Fruit fly (Drosophila melanogaster): ENCODE results near the gene CG6495.

The CG6495 gene

DNA sequence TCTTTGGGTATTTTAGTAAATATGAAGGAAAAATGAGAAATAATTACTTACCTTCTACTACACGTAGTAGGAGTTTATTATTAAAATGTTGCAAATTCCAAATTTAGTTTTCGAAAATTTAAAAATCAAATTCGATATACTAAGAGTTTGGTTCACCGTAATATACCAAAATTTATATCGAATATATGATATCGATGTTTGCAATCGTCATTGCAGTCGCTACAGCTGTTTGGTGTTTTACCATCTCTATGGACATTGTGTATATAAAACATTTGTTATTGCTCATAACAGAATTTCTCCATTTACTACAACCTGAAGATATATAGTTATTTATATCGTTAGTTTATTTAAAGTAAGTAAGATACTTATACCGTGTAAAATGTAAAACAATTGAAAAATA lies 32.2 kb upstream of the CG6495 start, which contains the start of gene CG6443 (continued):
- TF ChIP-seq CG14710 (tag; optimal IDR thresholded peaks at IDR 0.05) (peak; percentile 19), CG17361 (GFP tag; IDR thresholded peaks at IDR 0.05) (no peak), Bteb2 (GFP tag; optimal IDR thresholded peaks at IDR 0.05) (no peak), CG2116 (GFP tag; optimal IDR thresholded peaks at IDR 0.05) (peak; percentile 73), CG14860 (GFP tag; IDR thresholded peaks at IDR 0.05; ENCODE audit: partially characterized antibody) (peak; percentile 67), YL-1 (GFP tag; optimal IDR thresholded peaks at IDR 0.05) (peak; percentile 3), CG2712 (tag; optimal IDR thresholded peaks at IDR 0.05) (peak; percentile 40), bcd (GFP tag; optimal IDR thresholded peaks at IDR 0.05) (no peak), zen2 (GFP tag; IDR thresholded peaks at IDR 0.05; ENCODE audit: partially characterized antibody) (peak; percentile 8; the same call in 1 of the 3 replicates), gfzf (GFP tag; optimal IDR thresholded peaks at IDR 0.05) (peak; percentile 15), CG12659 (GFP tag; optimal IDR thresholded peaks at IDR 0.05) (peak; percentile 56), Myb (GFP tag; optimal IDR thresholded peaks at IDR 0.05) (peak; percentile 58), Dp (GFP tag; optimal IDR thresholded peaks at IDR 0.05) (peak; percentile 86), Ets97D (GFP tag; optimal IDR thresholded peaks at IDR 0.05) (peak; percentile 31), vnd (GFP tag; IDR thresholded peaks at IDR 0.05; ENCODE audit: partially characterized antibody) (peak; percentile 58; the same call in 1 of the 3 replicates), CG2129 (GFP tag; IDR thresholded peaks at IDR 0.05; ENCODE audit: partially characterized antibody) (peak; percentile 39; the same call in 1 of the 2 replicates), unc-4 (GFP tag; IDR thresholded peaks at IDR 0.05; ENCODE audit: partially characterized antibody) (peak; percentile 84), pb (GFP tag; optimal IDR thresholded peaks at IDR 0.05) (no peak), CG13287 (GFP tag; IDR thresholded peaks at IDR 0.05; ENCODE audit: partially characterized antibody) (peak; percentile 90), stwl (tag; optimal IDR thresholded peaks at IDR 0.05) (peak; percentile 89), Opbp (GFP tag; IDR thresholded peaks at IDR 0.05; ENCODE audit: partially characterized antibody) (peak; percentile 75; the same call in 2 of the 3 replicates), MESR4 (GFP tag; optimal IDR thresholded peaks at IDR 0.05) (peak; percentile 30), CG4617 (GFP tag; optimal IDR thresholded peaks at IDR 0.05; ENCODE audit: borderline replicate concordance) (peak; percentile 11), Sry-δ (GFP tag; optimal IDR thresholded peaks at IDR 0.05) (peak; percentile 90), nerfin-2 (GFP tag; IDR thresholded peaks at IDR 0.05; ENCODE audit: partially characterized antibody) (peak; percentile 75), fru (optimal IDR thresholded peaks at IDR 0.05) (no peak), hb (GFP tag; IDR thresholded peaks at IDR 0.05; ENCODE audit: partially characterized antibody) (0 out of 3 replicates have a peak, but pooled peaks have one; percentile 20), hbn (GFP tag; IDR thresholded peaks at IDR 0.05; ENCODE audit: partially characterized antibody) (peak; percentile 80), CG34224 (GFP tag; IDR thresholded peaks at IDR 0.05; ENCODE audit: partially characterized antibody) (peak; percentile 87), Dll (GFP tag; IDR thresholded peaks at IDR 0.05; ENCODE audit: partially characterized antibody) (peak; percentile 89), E2f2 (GFP tag; IDR thresholded peaks at IDR 0.05) (peak; percentile 89), luna (GFP tag; optimal IDR thresholded peaks at IDR 0.05) (no peak), Bgb (GFP tag; IDR thresholded peaks at IDR 0.05; ENCODE audit: partially characterized antibody) (peak; percentile 75)

DNA sequence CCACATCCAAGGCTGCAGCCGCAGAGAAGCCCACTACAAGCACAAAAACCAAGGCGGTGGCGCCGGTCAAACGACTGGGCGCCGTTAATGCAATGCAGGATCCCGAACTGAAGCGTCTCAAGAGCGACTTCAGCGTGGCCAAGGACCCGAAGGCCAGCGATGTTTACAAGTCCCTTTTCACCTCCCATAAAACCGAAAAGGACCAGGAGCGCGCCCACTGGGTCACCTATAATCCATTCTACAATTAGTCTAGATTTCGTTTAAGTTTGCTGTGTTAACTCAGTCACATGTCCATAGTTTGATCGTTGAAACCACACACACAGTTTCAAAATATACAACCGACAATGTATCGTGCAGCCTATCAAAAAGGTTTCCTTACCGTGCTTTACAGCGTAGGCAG lies 31.0 kb upstream of the CG6495 start, which contains the start of gene CG17118:
Gene CG17118, plus strand, starts transcription at position 301 of the 400 bp plus-strand sequence.
- no peak for TF ChIP-seq CG6175 (GFP tag; IDR thresholded peaks at IDR 0.05)
- TF ChIP-seq jumu (GFP tag; optimal IDR thresholded peaks at IDR 0.05): no peak
- TF ChIP-seq dysf (GFP tag; IDR thresholded peaks at IDR 0.05): no peak
- TF ChIP-seq Atf3 (GFP tag; optimal IDR thresholded peaks at IDR 0.05): no peak
- TF ChIP-seq CG4854 (GFP tag; optimal IDR thresholded peaks at IDR 0.05): no peak
- no peak for TF ChIP-seq CG11085 (GFP tag; IDR thresholded peaks at IDR 0.05)
- TF ChIP-seq chinmo (GFP tag; IDR thresholded peaks at IDR 0.05; ENCODE audit: partially characterized antibody): no peak
- no peak for TF ChIP-seq Abd-B (GFP tag; optimal IDR thresholded peaks at IDR 0.05)
- TF ChIP-seq dimm (GFP tag; IDR thresholded peaks at IDR 0.05): no peak
- no peak for TF ChIP-seq ssp (GFP tag; IDR thresholded peaks at IDR 0.05)
- TF ChIP-seq Hr39 (optimal IDR thresholded peaks at IDR 0.05): no peak
- TF ChIP-seq Dref (GFP tag; IDR thresholded peaks at IDR 0.05): no peak
- no peak for TF ChIP-seq insv (GFP tag; optimal IDR thresholded peaks at IDR 0.05)
- no peak for TF ChIP-seq org-1 (GFP tag; optimal IDR thresholded peaks at IDR 0.05)
- TF ChIP-seq Sry-β (GFP tag; optimal IDR thresholded peaks at IDR 0.05): no peak
- no peak for TF ChIP-seq Fer1 (GFP tag; optimal IDR thresholded peaks at IDR 0.05)
- TF ChIP-seq CG12942 (GFP tag; optimal IDR thresholded peaks at IDR 0.05): no peak
